Worm (Caenorhabditis elegans): ENCODE measurements around the gene ttr-49.

The ttr-49 gene

DNA sequence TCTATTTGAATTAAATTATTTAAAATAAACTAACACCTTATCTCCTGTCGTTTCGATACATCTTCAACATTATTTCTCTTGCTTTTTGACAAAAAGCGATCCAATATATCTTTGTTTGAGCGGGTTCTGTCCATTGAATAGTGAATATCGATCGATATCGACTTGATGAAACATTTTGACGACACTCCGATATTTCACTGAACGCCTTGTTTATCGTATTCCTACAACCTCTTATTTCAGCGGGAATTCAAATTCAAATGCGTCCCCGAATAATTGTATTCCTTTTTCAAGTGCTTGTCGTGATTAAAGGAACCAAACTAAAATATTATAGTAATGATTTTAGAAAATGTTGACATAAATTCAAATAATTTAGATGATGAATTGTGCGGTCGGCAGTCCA, 9.5 kb downstream of the ttr-49 start, which contains the start of the genes K07B1.7 and try-5 (continued):
- TF ChIP-seq nhr-237 (tag; optimal IDR thresholded peaks at IDR 0.05), result no peak

DNA sequence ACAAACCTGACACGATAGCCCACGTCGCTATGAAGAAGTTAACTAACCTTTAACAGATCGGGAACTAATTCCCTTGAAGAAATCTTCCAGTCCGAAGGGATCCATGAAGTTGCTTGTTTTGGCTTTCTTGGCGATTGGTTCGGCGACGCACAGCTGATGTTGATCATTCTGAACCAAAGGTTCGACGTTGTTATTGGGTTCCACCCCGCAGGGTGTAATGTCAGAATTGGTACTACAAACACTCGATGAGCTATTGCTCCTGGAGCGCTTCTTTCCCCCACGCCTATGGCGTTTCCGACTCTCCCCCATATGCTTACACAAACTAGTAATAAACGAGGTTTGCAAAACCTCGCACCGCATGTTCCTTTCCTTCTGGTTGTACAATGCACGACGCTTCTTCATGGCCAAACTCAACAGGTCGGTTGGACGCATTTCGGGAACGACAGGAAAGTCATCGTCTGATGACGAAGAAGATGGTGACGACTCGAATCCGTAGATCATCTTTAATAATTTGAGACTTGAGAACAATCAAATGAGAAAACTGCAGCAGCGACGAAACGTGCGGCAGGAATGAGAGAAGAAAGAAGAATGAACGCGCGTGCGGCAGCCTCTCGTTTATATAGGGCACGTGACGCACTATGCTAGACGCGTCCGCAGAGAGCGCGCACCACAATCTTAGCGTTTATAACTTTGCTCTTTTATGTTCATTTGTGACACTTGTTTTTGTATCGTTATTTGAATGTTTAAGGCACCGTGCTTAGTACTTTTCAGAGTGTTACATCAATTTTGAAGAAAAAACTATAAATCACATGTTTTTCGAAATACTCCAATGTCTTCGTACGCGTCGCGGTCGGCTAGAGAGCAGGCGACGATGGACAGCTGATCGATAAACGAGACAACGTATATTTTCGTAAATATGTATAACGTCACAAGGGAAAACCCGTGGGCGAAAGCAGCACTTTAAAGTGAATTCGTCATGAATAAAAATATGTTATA, 12.4 kb downstream of the ttr-49 start, which contains the start of gene tos-1:
tos-1 (minus strand) TSS at position 575 of the 996 bp plus-strand sequence.
- peak; percentile 90 for TF ChIP-seq sma-9 (GFP tag; optimal IDR thresholded peaks at IDR 0.05)
- TF ChIP-seq sma-9 (tag; optimal IDR thresholded peaks at IDR 0.05), result no peak
- no peak for TF ChIP-seq nhr-12 (tag; optimal IDR thresholded peaks at IDR 0.05)
- peak; percentile 61 for TF ChIP-seq ceh-16 (tag; optimal IDR thresholded peaks at IDR 0.05)
- TF ChIP-seq nhr-25 (tag; optimal IDR thresholded peaks at IDR 0.05), result peak; percentile 98
- TF ChIP-seq unc-62 (GFP tag; optimal IDR thresholded peaks at IDR 0.05), result peak; percentile 74
- peak; percentile 98 for TF ChIP-seq nhr-21 (tag; optimal IDR thresholded peaks at IDR 0.05)
- TF ChIP-seq nhr-129 (tag; optimal IDR thresholded peaks at IDR 0.05), result peak; percentile 95
- peak; percentile 59 for TF ChIP-seq lin-39 (tag; optimal IDR thresholded peaks at IDR 0.05)
- no peak for TF ChIP-seq mbf-1 (tag; optimal IDR thresholded peaks at IDR 0.05)
- no peak for TF ChIP-seq peb-1 (tag; optimal IDR thresholded peaks at IDR 0.05)
- TF ChIP-seq R02D3.7 (tag; optimal IDR thresholded peaks at IDR 0.05), result peak; percentile 64
- TF ChIP-seq elt-1 (tag; optimal IDR thresholded peaks at IDR 0.05), result no peak
- peak; percentile 93 for TF ChIP-seq lin-13 (GFP tag; optimal IDR thresholded peaks at IDR 0.05)
- peak; percentile 95 for TF ChIP-seq fos-1 (tag; optimal IDR thresholded peaks at IDR 0.05)
- TF ChIP-seq crh-2 (tag; optimal IDR thresholded peaks at IDR 0.05), result peak; percentile 98
- TF ChIP-seq sem-4 (tag; optimal IDR thresholded peaks at IDR 0.05), result peak; percentile 96
- no peak for TF ChIP-seq alr-1 (tag; optimal IDR thresholded peaks at IDR 0.05)
- peak; percentile 99 for TF ChIP-seq ama-1 (optimal IDR thresholded peaks at IDR 0.05)
- TF ChIP-seq snpc-4 (tag; optimal IDR thresholded peaks at IDR 0.05), result peak; percentile 50
- peak; percentile 92 for TF ChIP-seq gmeb-1 (tag; optimal IDR thresholded peaks at IDR 0.05)
- peak; percentile 82 for TF ChIP-seq ceh-82 (tag; optimal IDR thresholded peaks at IDR 0.05)
- TF ChIP-seq ztf-11 (tag; optimal IDR thresholded peaks at IDR 0.05), result peak; percentile 32
- TF ChIP-seq lsy-2 (tag; optimal IDR thresholded peaks at IDR 0.05), result peak; percentile 91 to 95
- peak; percentile 51 for TF ChIP-seq unc-39 (tag; optimal IDR thresholded peaks at IDR 0.05)
- peak; percentile 91 for TF ChIP-seq ztf-4 (tag; optimal IDR thresholded peaks at IDR 0.05)
- peak; percentile 95 for TF ChIP-seq egl-27 (tag; optimal IDR thresholded peaks at IDR 0.05)
- peak; percentile 79 for TF ChIP-seq nhr-11 (tag; optimal IDR thresholded peaks at IDR 0.05)
- TF ChIP-seq nhr-237 (tag; optimal IDR thresholded peaks at IDR 0.05), result peak; percentile 71
- TF ChIP-seq blmp-1 (tag; optimal IDR thresholded peaks at IDR 0.05; ENCODE audit: insufficient read depth), result peak; percentile 89
- TF ChIP-seq ztf-1 (GFP tag; conservative IDR thresholded peaks at IDR 0.05), result peak; percentile 94; the same call in 1 of the 2 replicates
- no peak for TF ChIP-seq dmd-4 (tag; optimal IDR thresholded peaks at IDR 0.05)
- TF ChIP-seq aly-2 (tag; optimal IDR thresholded peaks at IDR 0.05), result peak; percentile 43
- no peak for TF ChIP-seq elt-3 (tag; optimal IDR thresholded peaks at IDR 0.05)
- TF ChIP-seq ZK546.5 (tag; optimal IDR thresholded peaks at IDR 0.05), result peak; percentile 70
- TF ChIP-seq Y55F3AM.14 (GFP tag; optimal IDR thresholded peaks at IDR 0.05), result peak; percentile 98
- TF ChIP-seq unc-55 (GFP tag; optimal IDR thresholded peaks at IDR 0.05), result peak; percentile 91
- TF ChIP-seq lin-11 (tag; optimal IDR thresholded peaks at IDR 0.05), result peak; percentile 74
- peak; percentile 94 for TF ChIP-seq zag-1 (tag; optimal IDR thresholded peaks at IDR 0.05)
- peak; percentile 30 for TF ChIP-seq nhr-23 (tag; optimal IDR thresholded peaks at IDR 0.05)
- no peak for TF ChIP-seq skn-1 (tag; optimal IDR thresholded peaks at IDR 0.05)
- peak; percentile 86 for TF ChIP-seq nhr-10 (tag; optimal IDR thresholded peaks at IDR 0.05)
- TF ChIP-seq sma-3 (GFP tag; optimal IDR thresholded peaks at IDR 0.05), result peak; percentile 100
- peak; percentile 96 for TF ChIP-seq mab-5 (tag; optimal IDR thresholded peaks at IDR 0.05)
- peak; percentile 96 for TF ChIP-seq nhr-6 (tag; optimal IDR thresholded peaks at IDR 0.05)
- TF ChIP-seq C34F6.9 (tag; optimal IDR thresholded peaks at IDR 0.05), result peak; percentile 99
- TF ChIP-seq nhr-77 (tag; optimal IDR thresholded peaks at IDR 0.05), result peak; percentile 88
- peak; percentile 99 for TF ChIP-seq F13H6.1 (tag; optimal IDR thresholded peaks at IDR 0.05)
- peak; percentile 98 to 99 for TF ChIP-seq mdl-1 (tag; optimal IDR thresholded peaks at IDR 0.05)

Data from whole organism, L2 larva.